Worm (Caenorhabditis elegans): Measurements from ENCODE around the gene C25F9.8.

DNA sequence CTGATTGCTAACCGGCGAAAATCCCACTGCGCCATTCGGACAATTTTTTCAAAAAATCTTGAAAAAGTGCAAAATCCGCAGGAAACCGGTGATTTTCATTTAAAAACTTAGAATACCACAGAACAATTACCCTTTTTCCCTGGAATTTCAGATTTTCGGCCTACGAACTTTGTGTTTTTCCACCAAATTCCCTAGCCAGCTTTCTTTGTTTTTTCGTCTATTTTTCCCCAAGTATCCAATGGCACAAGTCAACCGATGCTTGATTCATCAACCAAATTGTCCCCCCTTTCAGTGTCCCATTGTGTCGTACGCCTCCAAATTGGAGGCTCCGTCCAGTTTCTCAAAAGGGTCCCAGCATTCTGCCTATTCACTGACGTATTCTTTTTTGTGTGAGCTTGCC, 24.7 kb upstream of the C25F9.8 start, which contains the start of gene Y43F8A.1:
- TF ChIP-seq flt-1 (GFP tag; IDR thresholded peaks at IDR 0.05) (no peak), cog-1 (tag; optimal IDR thresholded peaks at IDR 0.05) (no peak), ztf-29 (GFP tag; IDR thresholded peaks at IDR 0.05) (no peak), T22C8.4 (GFP tag; IDR thresholded peaks at IDR 0.05) (no peak)

All from whole organism, midembryonic.